Worm (Caenorhabditis elegans) whole organism, late embryonic: ENCODE measurements around the gene dnj-13.

Source experiments
- C38D4.7 ChIP-seq: fragments of 200-800 bp; sonication (Bioruptor generic); optimal IDR thresholded peaks from 2 replicates; lab custom pipeline; 2018; ENCODE audit warnings: mild to moderate bottlenecking, missing genetic modification characterization, moderate library complexity, missing compliant biosample characterization
- F13H6.1 ChIP-seq: sonication (generic microtip); optimal IDR thresholded peaks from 2 replicates; lab custom pipeline; 2016; ENCODE audit warnings: missing genetic modification characterization, missing compliant biosample characterization
- K02D7.2 ChIP-seq: sonication (generic microtip); optimal IDR thresholded peaks from 2 replicates; lab custom pipeline; 2017; ENCODE audit warnings: mild to moderate bottlenecking, missing genetic modification characterization, missing compliant biosample characterization
- K09A11.1 ChIP-seq: sonication (generic microtip); optimal IDR thresholded peaks from 2 replicates; lab custom pipeline; 2017; ENCODE audit warnings: antibody characterized with exemption, mild to moderate bottlenecking, missing genetic modification characterization, missing compliant biosample characterization; ENCODE audit not compliant: insufficient read depth
- T23F11.4 ChIP-seq: fragments of 200-800 bp; sonication (Bioruptor generic); optimal IDR thresholded peaks from 2 replicates; lab custom pipeline; 2018; ENCODE audit warnings: mild to moderate bottlenecking, missing genetic modification characterization, missing compliant biosample characterization
- ahr-1 ChIP-seq: sonication (generic microtip); optimal IDR thresholded peaks from 2 replicates; lab custom pipeline; 2016; ENCODE audit warnings: missing genetic modification characterization, missing compliant biosample characterization
- ceh-2 ChIP-seq: sonication (generic microtip); optimal IDR thresholded peaks from 2 replicates; lab custom pipeline; 2016; ENCODE audit warnings: missing genotype, missing genetic modification characterization, missing compliant biosample characterization
- ceh-22 ChIP-seq: sonication (generic microtip); optimal IDR thresholded peaks from 2 replicates; lab custom pipeline; 2017; ENCODE audit warnings: missing biosample characterization, missing genetic modification characterization
- ceh-30 ChIP-seq: fragments of 150-350 bp; optimal IDR thresholded peaks from 2 replicates; lab custom pipeline; 2014; ENCODE audit warnings: missing biosample characterization, missing genetic modification characterization
- ceh-34 ChIP-seq: sonication (generic microtip); optimal IDR thresholded peaks from 2 replicates; lab custom pipeline; 2016; ENCODE audit warnings: mild to moderate bottlenecking, missing genetic modification characterization, missing compliant biosample characterization
- ceh-45 ChIP-seq: fragments of 200-800 bp; sonication (Bioruptor generic); IDR thresholded peaks from 2 replicates; pipeline ENCODE4 v1.3.6; 2022; ENCODE audit warnings: missing genetic modification reagents, missing genetic modification characterization, missing compliant biosample characterization
- ceh-48 ChIP-seq: sonication (generic microtip); optimal IDR thresholded peaks from 2 replicates; lab custom pipeline; 2016; ENCODE audit warnings: missing genetic modification characterization, inconsistent platforms, missing compliant biosample characterization
- ceh-6 ChIP-seq: fragments of 200-800 bp; sonication (Bioruptor generic); optimal IDR thresholded peaks from 2 replicates; lab custom pipeline; 2018; ENCODE audit warnings: mild to moderate bottlenecking, missing genetic modification characterization, missing compliant biosample characterization
- ceh-9 ChIP-seq: sonication (generic microtip); optimal IDR thresholded peaks from 2 replicates; lab custom pipeline; 2016; ENCODE audit warnings: mild to moderate bottlenecking, missing genetic modification characterization, inconsistent platforms, missing compliant biosample characterization
- che-1 ChIP-seq: sonication (generic microtip); optimal IDR thresholded peaks from 2 replicates; lab custom pipeline; 2016; ENCODE audit warnings: mild to moderate bottlenecking, missing genetic modification characterization, missing compliant biosample characterization
- dmd-4 ChIP-seq: sonication (generic microtip); optimal IDR thresholded peaks from 2 replicates; lab custom pipeline; 2016; ENCODE audit warnings: borderline replicate concordance, missing genetic modification characterization, missing compliant biosample characterization
- dve-1 ChIP-seq: sonication (generic microtip); optimal IDR thresholded peaks from 2 replicates; lab custom pipeline; 2017; ENCODE audit warnings: antibody characterized with exemption, mild to moderate bottlenecking, missing genetic modification characterization, missing compliant biosample characterization
- elt-2 ChIP-seq: sonication (generic microtip); optimal IDR thresholded peaks from 2 replicates; lab custom pipeline; 2016; ENCODE audit warnings: missing genetic modification reagents, missing genetic modification characterization, missing compliant biosample characterization
- elt-4 ChIP-seq: sonication (generic microtip); optimal IDR thresholded peaks from 2 replicates; lab custom pipeline; 2016; ENCODE audit warnings: missing genetic modification characterization, missing compliant biosample characterization
- ets-4 ChIP-seq: sonication (generic microtip); optimal IDR thresholded peaks from 2 replicates; lab custom pipeline; 2016; ENCODE audit warnings: missing genetic modification characterization, missing compliant biosample characterization
- eyg-1 ChIP-seq: sonication (generic microtip); optimal IDR thresholded peaks from 2 replicates; lab custom pipeline; 2016; ENCODE audit warnings: missing genotype, missing genetic modification characterization, missing compliant biosample characterization
- fax-1 ChIP-seq: sonication (generic microtip); optimal IDR thresholded peaks from 2 replicates; lab custom pipeline; 2016; ENCODE audit warnings: missing genotype, missing genetic modification characterization, missing compliant biosample characterization
- fkh-10 ChIP-seq: fragments of 150-350 bp; optimal IDR thresholded peaks from 2 replicates; lab custom pipeline; 2014; ENCODE audit warnings: missing biosample characterization, missing genetic modification reagents, missing genetic modification characterization
- hlh-13 ChIP-seq: fragments of 200-800 bp; sonication (Bioruptor generic); optimal IDR thresholded peaks from 2 replicates; lab custom pipeline; 2018; ENCODE audit warnings: mild to moderate bottlenecking, missing genetic modification characterization, missing compliant biosample characterization
- hlh-15 ChIP-seq: sonication (generic microtip); optimal IDR thresholded peaks from 2 replicates; lab custom pipeline; 2016; ENCODE audit warnings: missing genetic modification characterization, missing compliant biosample characterization
- hlh-30 ChIP-seq: sonication (generic microtip); optimal IDR thresholded peaks from 2 replicates; lab custom pipeline; 2017; ENCODE audit warnings: antibody characterized with exemption, missing genetic modification characterization, missing compliant biosample characterization; ENCODE audit not compliant: insufficient read depth
- hlh-6 ChIP-seq: sonication (generic microtip); optimal IDR thresholded peaks from 2 replicates; lab custom pipeline; 2016; ENCODE audit warnings: missing genotype, missing genetic modification characterization, missing compliant biosample characterization
- hlh-8 ChIP-seq: sonication (generic microtip); optimal IDR thresholded peaks from 2 replicates; lab custom pipeline; 2016; ENCODE audit warnings: missing genotype, missing genetic modification characterization, missing compliant biosample characterization
- lim-6 ChIP-seq: sonication (generic microtip); optimal IDR thresholded peaks from 2 replicates; lab custom pipeline; 2016; ENCODE audit warnings: missing genetic modification characterization, missing compliant biosample characterization
- lin-11 ChIP-seq: fragments of 200-800 bp; sonication (Bioruptor generic); optimal IDR thresholded peaks from 2 replicates; lab custom pipeline; 2018; ENCODE audit warnings: mild to moderate bottlenecking, missing genetic modification characterization, missing compliant biosample characterization
- madf-2 ChIP-seq: sonication (generic microtip); optimal IDR thresholded peaks from 2 replicates; lab custom pipeline; 2017; ENCODE audit warnings: missing genetic modification characterization, missing compliant biosample characterization
- nfya-1 ChIP-seq: sonication (generic microtip); optimal IDR thresholded peaks from 2 replicates; lab custom pipeline; 2017; ENCODE audit warnings: missing genetic modification characterization, mild to moderate bottlenecking, missing compliant biosample characterization, antibody characterized with exemption, moderate library complexity
- npax-4 ChIP-seq: sonication (generic microtip); optimal IDR thresholded peaks from 2 replicates; lab custom pipeline; 2016; ENCODE audit warnings: missing genetic modification characterization, missing compliant biosample characterization
- odd-2 ChIP-seq: sonication (generic microtip); optimal IDR thresholded peaks from 2 replicates; lab custom pipeline; 2017; ENCODE audit warnings: antibody characterized with exemption, mild to moderate bottlenecking, missing genetic modification characterization, missing compliant biosample characterization
- pag-3 ChIP-seq: sonication (generic microtip); optimal IDR thresholded peaks from 2 replicates; lab custom pipeline; 2016; ENCODE audit warnings: missing compliant biosample characterization, missing genetic modification characterization, borderline replicate concordance
- pat-9 ChIP-seq: fragments of 200-800 bp; sonication (Bioruptor generic); optimal IDR thresholded peaks from 2 replicates; lab custom pipeline; 2018; ENCODE audit warnings: mild to moderate bottlenecking, missing genetic modification characterization, moderate library complexity, missing compliant biosample characterization
- pha-2 ChIP-seq: sonication (generic microtip); optimal IDR thresholded peaks from 2 replicates; lab custom pipeline; 2017; ENCODE audit warnings: mild to moderate bottlenecking, missing genetic modification characterization, missing compliant biosample characterization
- pros-1 ChIP-seq: fragments of 150-350 bp; optimal IDR thresholded peaks from 2 replicates; lab custom pipeline; 2014; ENCODE audit warnings: missing biosample characterization, missing genetic modification reagents, missing genetic modification characterization
- ref-2 ChIP-seq: sonication (generic microtip); optimal IDR thresholded peaks from 2 replicates; lab custom pipeline; 2016; ENCODE audit warnings: missing genetic modification characterization, missing compliant biosample characterization
- rnt-1 ChIP-seq: sonication (generic microtip); optimal IDR thresholded peaks from 2 replicates; lab custom pipeline; 2016; ENCODE audit warnings: missing genetic modification characterization, missing compliant biosample characterization
- sdc-2 ChIP-seq: sonication (generic microtip); optimal IDR thresholded peaks from 2 replicates; lab custom pipeline; 2016; ENCODE audit warnings: missing genotype, missing genetic modification characterization, missing compliant biosample characterization
- sox-2 ChIP-seq: fragments of 200-800 bp; sonication (Bioruptor generic); IDR thresholded peaks from 2 replicates; pipeline ENCODE4 v1.3.6; 2022; ENCODE audit warnings: missing genetic modification reagents, missing genetic modification characterization, missing compliant biosample characterization
- sox-4 ChIP-seq: sonication (generic microtip); optimal IDR thresholded peaks from 2 replicates; lab custom pipeline; 2017; ENCODE audit warnings: mild to moderate bottlenecking, missing genetic modification characterization, inconsistent platforms, missing compliant biosample characterization
- syd-9 ChIP-seq: sonication (generic microtip); optimal IDR thresholded peaks from 2 replicates; lab custom pipeline; 2016; ENCODE audit warnings: mild to moderate bottlenecking, missing genetic modification characterization, moderate library complexity, missing compliant biosample characterization
- tbx-2 ChIP-seq: sonication (generic microtip); optimal IDR thresholded peaks from 2 replicates; lab custom pipeline; 2016; ENCODE audit warnings: missing genetic modification characterization, missing compliant biosample characterization
- ttx-3 ChIP-seq: sonication (generic microtip); optimal IDR thresholded peaks from 2 replicates; lab custom pipeline; 2016; ENCODE audit warnings: missing genetic modification reagents, missing genetic modification characterization, missing compliant biosample characterization
- unc-3 ChIP-seq, 2 experiments: fragments of 200-800 bp in 1 of 2; sonication (Bioruptor generic) in 1 of 2; sonication (generic microtip) in 1 of 2; conservative IDR thresholded peaks in 1 of 2; optimal IDR thresholded peaks in 1 of 2; 2 replicates each; pipeline versions ENCODE4 v1.3.6 to Lab custom; 2016 to 2022; ENCODE audit warnings: missing compliant biosample characterization in 2 of 2, missing genetic modification characterization in 2 of 2, missing genetic modification reagents in 1 of 2
- unc-42 ChIP-seq: sonication (generic microtip); optimal IDR thresholded peaks from 2 replicates; lab custom pipeline; 2016; ENCODE audit warnings: missing genotype, missing genetic modification characterization, missing compliant biosample characterization
- unc-86 ChIP-seq: sonication (generic microtip); optimal IDR thresholded peaks from 2 replicates; lab custom pipeline; 2016; ENCODE audit warnings: missing genetic modification characterization, missing compliant biosample characterization
- zip-5 ChIP-seq: sonication (generic microtip); optimal IDR thresholded peaks from 2 replicates; lab custom pipeline; 2016; ENCODE audit warnings: missing genetic modification characterization, missing compliant biosample characterization
- ztf-16 ChIP-seq: sonication (generic microtip); optimal IDR thresholded peaks from 2 replicates; lab custom pipeline; 2017; ENCODE audit warnings: missing genetic modification characterization, missing compliant biosample characterization

dnj-13 gene

ce11 chrII:11545299-11545951, at the start of gene dnj-13:
Gene dnj-13 (plus strand): TSS chrII:11545701.
- peak; percentile 73 for TF ChIP-seq elt-2 (tag; lab: Kevin White, UChicago)
- no peak for TF ChIP-seq lin-11 (tag; lab: Kevin White, UChicago)
- TF ChIP-seq sdc-2 (tag; lab: Kevin White, UChicago), result peak; percentile 55
- no peak for TF ChIP-seq T23F11.4 (GFP tag; lab: Kevin White, UChicago)
- TF ChIP-seq K02D7.2, result no peak
- TF ChIP-seq F13H6.1 (tag; lab: Kevin White, UChicago), result no peak
- TF ChIP-seq zip-5 (tag; lab: Kevin White, UChicago), result no peak
- TF ChIP-seq K09A11.1 (tag; lab: Kevin White, UChicago), result no peak
- TF ChIP-seq dve-1 (tag; lab: Kevin White, UChicago), result peak; percentile 29
- TF ChIP-seq fkh-10, result no peak
- TF ChIP-seq eyg-1 (tag; lab: Kevin White, UChicago), result no peak
- TF ChIP-seq C38D4.7 (GFP tag; lab: Kevin White, UChicago), result no peak
- peak; percentile 36 for TF ChIP-seq hlh-8
- TF ChIP-seq ttx-3 (tag; lab: Kevin White, UChicago), result no peak
- peak; percentile 65 for TF ChIP-seq madf-2
- TF ChIP-seq elt-4, result no peak
- TF ChIP-seq pag-3, result no peak
- TF ChIP-seq npax-4 (tag; lab: Kevin White, UChicago), result no peak
- TF ChIP-seq ahr-1 (tag; lab: Kevin White, UChicago), result no peak
- TF ChIP-seq ref-2 (tag; lab: Kevin White, UChicago), result peak; percentile 93
- TF ChIP-seq che-1 (tag; lab: Kevin White, UChicago), result no peak
- TF ChIP-seq dmd-4 (tag; lab: Kevin White, UChicago), result no peak
- TF ChIP-seq pha-2 (tag; lab: Kevin White, UChicago), result no peak
- TF ChIP-seq lim-6, result no peak
- TF ChIP-seq ceh-34 (tag; lab: Kevin White, UChicago), result peak; percentile 86
- TF ChIP-seq ceh-30, result peak; percentile 59
- no peak for TF ChIP-seq hlh-15 (tag; lab: Kevin White, UChicago)
- TF ChIP-seq sox-2 (GFP tag; lab: Robert Waterston, UW), result no peak
- TF ChIP-seq hlh-30 (tag; lab: Kevin White, UChicago), result peak; percentile 83
- peak; percentile 33 for TF ChIP-seq ets-4 (tag; lab: Kevin White, UChicago)
- peak; percentile 77 for TF ChIP-seq unc-42 (tag; lab: Kevin White, UChicago)
- no peak for TF ChIP-seq hlh-13 (GFP tag; lab: Kevin White, UChicago)
- peak; percentile 14 for TF ChIP-seq unc-86
- no peak for TF ChIP-seq pat-9
- no peak; the same call in 1 of the 2 replicates for TF ChIP-seq unc-3 (GFP tag; conservative IDR thresholded peaks at IDR 0.05; lab: Robert Waterston, UW)
- TF ChIP-seq unc-3 (tag; optimal IDR thresholded peaks at IDR 0.05; lab: Kevin White, UChicago), result no peak
- peak; percentile 79 for TF ChIP-seq tbx-2 (tag; lab: Kevin White, UChicago)
- TF ChIP-seq ceh-45 (GFP tag; lab: Robert Waterston, UW), result no peak
- TF ChIP-seq fax-1 (tag; lab: Kevin White, UChicago), result no peak
- peak; percentile 47 for TF ChIP-seq pros-1
- no peak for TF ChIP-seq hlh-6
- TF ChIP-seq ztf-16, result peak; percentile 3
- TF ChIP-seq ceh-6 (GFP tag; lab: Kevin White, UChicago), result no peak
- no peak for TF ChIP-seq odd-2 (tag; lab: Kevin White, UChicago)
- TF ChIP-seq ceh-9 (tag; lab: Kevin White, UChicago), result no peak
- TF ChIP-seq ceh-48 (tag; lab: Kevin White, UChicago), result peak; percentile 31
- TF ChIP-seq syd-9 (tag; lab: Kevin White, UChicago), result peak; percentile 71
- TF ChIP-seq nfya-1 (tag; lab: Kevin White, UChicago), result peak; percentile 90
- TF ChIP-seq sox-4 (tag; lab: Kevin White, UChicago), result no peak
- peak; percentile 77 for TF ChIP-seq rnt-1 (tag; lab: Kevin White, UChicago)
- TF ChIP-seq ceh-22 (tag; lab: Kevin White, UChicago), result peak; percentile 3
- peak; percentile 49 for TF ChIP-seq ceh-2 (tag; lab: Kevin White, UChicago)
